Worm (Caenorhabditis elegans): Measurements from ENCODE around the gene cdo-1.

DNA sequence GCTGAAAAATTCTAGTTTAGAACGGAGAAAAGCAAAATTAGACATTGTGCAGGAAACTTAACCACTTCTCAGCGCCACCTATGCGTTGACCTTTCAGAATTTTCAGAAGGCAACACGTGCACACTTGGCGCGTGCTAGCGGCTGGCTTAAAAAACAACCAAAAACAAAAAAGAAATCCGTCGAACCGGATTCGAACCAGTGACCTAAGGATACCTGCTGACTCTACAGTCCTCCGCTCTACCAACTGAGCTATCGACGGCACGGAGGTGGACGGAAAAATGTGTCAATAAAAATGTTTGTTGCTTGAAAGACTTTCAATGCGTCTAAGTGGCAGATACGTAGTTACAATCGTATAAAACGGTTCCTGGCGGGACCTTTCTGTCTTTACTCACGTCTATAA, 1.8 kb upstream of the cdo-1 start:
- TF ChIP-seq fos-1 (tag; optimal IDR thresholded peaks at IDR 0.05) (no peak), nhr-11 (tag; optimal IDR thresholded peaks at IDR 0.05) (no peak), ZK546.5 (tag; optimal IDR thresholded peaks at IDR 0.05) (no peak), unc-62 (GFP tag; optimal IDR thresholded peaks at IDR 0.05) (no peak)

All from whole organism, L2 larva.